Fruit fly (Drosophila melanogaster) whole organism: ENCODE results near the gene CG13473.

ENCODE experiments used
- CG8478 ChIP-seq: fragments of >200 bp; optimal IDR thresholded peaks from 2 replicates; lab custom pipeline; 2018; ENCODE audit warnings: inconsistent platforms
- Dll ChIP-seq: fragments of >200 bp; optimal IDR thresholded peaks from 2 replicates; lab custom pipeline; 2017
- EcR ChIP-seq, 2 experiments: fragments of >200 bp; optimal IDR thresholded peaks; 2 replicates each; lab custom pipeline; 2017; ENCODE audit warnings: missing biosample characterization in 2 of 2, missing genetic modification characterization in 2 of 2, missing genetic modification reagents in 2 of 2
- pan ChIP-seq: fragments of >200 bp; optimal IDR thresholded peaks from 2 replicates; lab custom pipeline; 2017
- psq ChIP-seq: fragments of >200 bp; optimal IDR thresholded peaks from 2 replicates; lab custom pipeline; 2017
- usp ChIP-seq: fragments of >200 bp; optimal IDR thresholded peaks from 2 replicates; lab custom pipeline; 2017; ENCODE audit warnings: missing biosample characterization, missing genetic modification characterization, mixed read lengths

DNA sequence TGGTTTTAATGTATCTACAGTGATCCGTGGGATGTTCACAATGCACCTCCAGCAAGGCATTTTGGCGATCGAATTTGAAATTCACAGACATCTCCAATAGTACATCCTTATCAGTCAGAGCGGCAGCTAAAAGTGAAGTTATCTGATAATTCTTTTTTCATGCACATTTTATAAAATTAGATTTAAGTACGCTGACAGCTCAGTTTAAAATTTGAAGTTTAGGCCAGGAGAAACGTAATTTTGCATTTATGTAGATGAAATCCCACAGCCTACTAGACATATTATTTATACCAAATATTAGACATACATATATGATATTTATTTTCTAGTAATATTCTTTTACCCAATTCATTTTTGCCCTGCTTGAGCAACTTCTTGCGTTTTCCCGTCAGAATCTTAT is 32.4 kb downstream of the CG13473 start, which contains the start of gene Trl:
- TF ChIP-seq CG8478 = no peak
- TF ChIP-seq psq = no peak
- TF ChIP-seq pan (lab: Kevin White, UChicago) = no peak
- no peak for TF ChIP-seq usp
- no peak for TF ChIP-seq Dll
- TF ChIP-seq EcR (GFP tag; optimal IDR thresholded peaks at IDR 0.05; lab: Kevin White, UChicago) = no peak
